Worm (Caenorhabditis elegans): ENCODE measurements around the gene M110.3.

- TF ChIP-seq lsy-2 (tag; optimal IDR thresholded peaks at IDR 0.05) (no peak), peb-1 (tag; optimal IDR thresholded peaks at IDR 0.05) (no peak), crh-2 (tag; optimal IDR thresholded peaks at IDR 0.05) (no peak), snpc-4 (tag; optimal IDR thresholded peaks at IDR 0.05) (no peak), lin-13 (GFP tag; optimal IDR thresholded peaks at IDR 0.05) (no peak), nhr-12 (tag; optimal IDR thresholded peaks at IDR 0.05) (no peak), ztf-11 (tag; optimal IDR thresholded peaks at IDR 0.05) (no peak), nhr-237 (tag; optimal IDR thresholded peaks at IDR 0.05) (no peak), unc-55 (GFP tag; optimal IDR thresholded peaks at IDR 0.05) (no peak), nhr-23 (tag; optimal IDR thresholded peaks at IDR 0.05) (no peak), nhr-77 (tag; optimal IDR thresholded peaks at IDR 0.05) (no peak), unc-39 (tag; optimal IDR thresholded peaks at IDR 0.05) (no peak)
Measured at ce11 chrII:8238155-8238554, 21.7 kb upstream of the M110.3 start, which contains the start of gene nlp-5.
